Fruit fly (Drosophila melanogaster): ENCODE data around the gene CG6683.

CG6683 gene

DNA sequence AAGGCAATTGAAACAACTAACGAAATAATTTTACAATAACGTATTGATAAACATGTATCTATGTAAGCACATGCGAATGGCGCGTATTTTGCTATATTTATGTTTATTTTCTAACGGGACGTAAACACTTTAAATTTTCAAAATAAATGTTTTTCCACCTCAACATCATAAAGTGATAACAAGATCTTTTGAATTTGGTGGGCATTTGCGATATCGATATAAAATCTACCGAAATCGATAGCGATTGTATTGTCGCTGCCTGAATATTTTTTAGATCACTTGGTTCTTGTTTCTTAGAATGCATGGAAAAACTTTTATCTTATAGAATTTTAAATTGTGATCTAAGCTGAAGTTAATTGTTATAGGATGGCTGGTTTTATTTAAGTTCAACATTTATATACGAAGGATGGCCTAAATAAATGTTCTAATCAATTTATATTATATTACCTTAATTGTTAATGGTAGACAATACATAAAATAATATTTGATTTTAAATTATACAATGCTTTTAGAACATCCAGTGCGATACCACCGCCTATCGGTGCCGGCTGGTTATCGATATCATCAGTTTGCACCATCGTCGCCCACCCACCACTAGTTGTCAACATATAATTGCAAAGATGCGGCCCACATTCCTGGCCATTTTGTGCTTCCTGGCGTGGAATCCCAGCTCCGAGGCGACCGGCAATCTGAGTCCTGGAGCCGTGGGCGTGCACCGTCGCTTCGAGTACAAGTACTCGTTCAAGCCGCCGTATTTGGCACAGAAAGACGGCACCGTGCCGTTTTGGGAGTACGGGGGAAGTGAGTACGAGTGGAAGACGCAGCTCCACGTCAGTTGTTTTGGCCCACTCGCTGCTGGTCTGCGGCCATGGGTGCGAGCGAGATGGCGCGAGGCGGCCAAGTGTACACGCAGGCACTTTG, 19.9 kb upstream of the CG6683 start, which contains the start of gene ergic53 (continued):
- TF ChIP-seq CoRest (tag; optimal IDR thresholded peaks at IDR 0.05) (peak; percentile 26), Xbp1 (GFP tag; optimal IDR thresholded peaks at IDR 0.05) (peak; percentile 89), CG11456 (GFP tag; IDR thresholded peaks at IDR 0.05) (no peak), ERR (GFP tag; optimal IDR thresholded peaks at IDR 0.05) (no peak), eve (GFP tag; optimal IDR thresholded peaks at IDR 0.05) (no peak), Six4 (GFP tag; optimal IDR thresholded peaks at IDR 0.05) (no peak), Dll (GFP tag; IDR thresholded peaks at IDR 0.05; ENCODE audit: partially characterized antibody) (peak; percentile 78), PHDP (tag; optimal IDR thresholded peaks at IDR 0.05) (no peak), CG8924 (tag; optimal IDR thresholded peaks at IDR 0.05) (peak; percentile 43), her (GFP tag; optimal IDR thresholded peaks at IDR 0.05) (peak; percentile 3), CG30431 (GFP tag; optimal IDR thresholded peaks at IDR 0.05) (no peak), fru (optimal IDR thresholded peaks at IDR 0.05) (no peak), Hmx (GFP tag; optimal IDR thresholded peaks at IDR 0.05) (no peak), bowl (GFP tag; IDR thresholded peaks at IDR 0.05) (no peak), CG34376 (GFP tag; optimal IDR thresholded peaks at IDR 0.05) (peak; percentile 15), Pdp1 (GFP tag; optimal IDR thresholded peaks at IDR 0.05) (peak in 1 of 2 experiments; percentile 62), Ptx1 (GFP tag; IDR thresholded peaks at IDR 0.05) (no peak), CG4328 (GFP tag; optimal IDR thresholded peaks at IDR 0.05) (no peak), az2 (GFP tag; optimal IDR thresholded peaks at IDR 0.05) (no peak), CG4360 (GFP tag; IDR thresholded peaks at IDR 0.05) (no peak), CG7963 (GFP tag; IDR thresholded peaks at IDR 0.05; ENCODE audit: partially characterized antibody) (peak; percentile 73; the same call in 2 of the 3 replicates), Awh (GFP tag; IDR thresholded peaks at IDR 0.05) (no peak), bbx (GFP tag; IDR thresholded peaks at IDR 0.05; ENCODE audit: partially characterized antibody) (peak; percentile 76), ems (GFP tag; optimal IDR thresholded peaks at IDR 0.05) (no peak), Hand (GFP tag; optimal IDR thresholded peaks at IDR 0.05) (no peak), E2f2 (GFP tag; IDR thresholded peaks at IDR 0.05) (peak; percentile 88), Dip2 (GFP tag; IDR thresholded peaks at IDR 0.05) (no peak), Nf-YB (GFP tag; optimal IDR thresholded peaks at IDR 0.05) (peak; percentile 14), nau (GFP tag; optimal IDR thresholded peaks at IDR 0.05) (no peak), Hmr (GFP tag; optimal IDR thresholded peaks at IDR 0.05) (no peak), lola (GFP tag; optimal IDR thresholded peaks at IDR 0.05) (peak in 1 of 3 experiments; percentile 13), CG14860 (GFP tag; IDR thresholded peaks at IDR 0.05; ENCODE audit: partially characterized antibody) (peak; percentile 70; the same call in 2 of the 3 replicates), bcd (GFP tag; optimal IDR thresholded peaks at IDR 0.05) (no peak), D (optimal IDR thresholded peaks at IDR 0.05) (no peak), D (GFP tag; optimal IDR thresholded peaks at IDR 0.05) (no peak), B-H1 (GFP tag; IDR thresholded peaks at IDR 0.05) (no peak), CG42726 (GFP tag; IDR thresholded peaks at IDR 0.05; ENCODE audit: partially characterized antibody) (peak; percentile 18; the same call in 1 of the 2 replicates), CG18011 (GFP tag; optimal IDR thresholded peaks at IDR 0.05) (no peak), ATbp (GFP tag; optimal IDR thresholded peaks at IDR 0.05) (no peak), CG2129 (GFP tag; IDR thresholded peaks at IDR 0.05; ENCODE audit: partially characterized antibody) (peak; percentile 42), pros (GFP tag; optimal IDR thresholded peaks at IDR 0.05) (no peak), CG6791 (GFP tag; IDR thresholded peaks at IDR 0.05; ENCODE audit: partially characterized antibody) (peak; percentile 84), CG9817 (tag; optimal IDR thresholded peaks at IDR 0.05) (no peak), vvl (GFP tag; IDR thresholded peaks at IDR 0.05) (no peak), pho (GFP tag; optimal IDR thresholded peaks at IDR 0.05) (no peak), MESR4 (GFP tag; optimal IDR thresholded peaks at IDR 0.05) (peak; percentile 96), CG14965 (GFP tag; optimal IDR thresholded peaks at IDR 0.05; ENCODE audit: borderline replicate concordance) (no peak), scrt (GFP tag; optimal IDR thresholded peaks at IDR 0.05) (peak; percentile 38)
